Fruit fly (Drosophila melanogaster): ENCODE data around the gene Afti.

Gene Afti

dm6 chr3R:14299891-14300290 lies 26.6 kb downstream of the Afti start (continued):
- TF ChIP-seq scrt (GFP tag; optimal IDR thresholded peaks at IDR 0.05) (peak; percentile 22), CG1024 (GFP tag; IDR thresholded peaks at IDR 0.05) (0 out of 2 replicates have a peak, but pooled peaks have one; percentile 30), CG8290 (GFP tag; optimal IDR thresholded peaks at IDR 0.05) (no peak), CG8290 (tag; optimal IDR thresholded peaks at IDR 0.05) (peak in 1 of 2 experiments; percentile 16), ranshi (GFP tag; IDR thresholded peaks at IDR 0.05) (peak; percentile 7; the same call in 1 of the 2 replicates), fru (optimal IDR thresholded peaks at IDR 0.05) (no peak), toy (GFP tag; IDR thresholded peaks at IDR 0.05) (no peak), chinmo (GFP tag; IDR thresholded peaks at IDR 0.05; ENCODE audit: partially characterized antibody) (no peak), dmrt99B (tag; optimal IDR thresholded peaks at IDR 0.05) (no peak), slp2 (GFP tag; optimal IDR thresholded peaks at IDR 0.05) (no peak), Gug (GFP tag; IDR thresholded peaks at IDR 0.05) (no peak), CG5180 (GFP tag; optimal IDR thresholded peaks at IDR 0.05) (peak; percentile 65), nerfin-2 (GFP tag; IDR thresholded peaks at IDR 0.05; ENCODE audit: partially characterized antibody) (no peak), Fer2 (tag; optimal IDR thresholded peaks at IDR 0.05) (no peak), CG11085 (GFP tag; IDR thresholded peaks at IDR 0.05) (no peak), CG13296 (GFP tag; optimal IDR thresholded peaks at IDR 0.05) (peak; percentile 62), sens (GFP tag) (peak; percentile 68), pita (GFP tag; optimal IDR thresholded peaks at IDR 0.05) (no peak), Kr (GFP tag; optimal IDR thresholded peaks at IDR 0.05) (no peak), CG32767 (GFP tag; IDR thresholded peaks at IDR 0.05) (no peak), D19A (tag; optimal IDR thresholded peaks at IDR 0.05) (peak; percentile 16), CG17912 (GFP tag; optimal IDR thresholded peaks at IDR 0.05) (peak; percentile 42), Hr3 (GFP tag; optimal IDR thresholded peaks at IDR 0.05) (no peak), CTCF (GFP tag; optimal IDR thresholded peaks at IDR 0.05) (no peak), sc (optimal IDR thresholded peaks at IDR 0.05) (no peak), sc (GFP tag; optimal IDR thresholded peaks at IDR 0.05) (no peak), hkb (optimal IDR thresholded peaks at IDR 0.05) (no peak), hkb (GFP tag; IDR thresholded peaks at IDR 0.05) (no peak; the same call in none of the 2 replicates), mirr (GFP tag; optimal IDR thresholded peaks at IDR 0.05) (peak; percentile 12), Dip3 (GFP tag; optimal IDR thresholded peaks at IDR 0.05) (no peak), CG7357 (GFP tag; IDR thresholded peaks at IDR 0.05) (no peak), klu (GFP tag; IDR thresholded peaks at IDR 0.05) (no peak), Sin3A (optimal IDR thresholded peaks at IDR 0.05) (no peak), Trl (optimal IDR thresholded peaks at IDR 0.05) (no peak), Trl (GFP tag; optimal IDR thresholded peaks at IDR 0.05) (no peak), CG18619 (GFP tag; optimal IDR thresholded peaks at IDR 0.05) (no peak), CG9932 (GFP tag; IDR thresholded peaks at IDR 0.05) (no peak), al (GFP tag; IDR thresholded peaks at IDR 0.05) (no peak), CG16779 (GFP tag; IDR thresholded peaks at IDR 0.05) (no peak), GATAe (GFP tag; conservative IDR thresholded peaks at IDR 0.05) (no peak), CG12659 (GFP tag; optimal IDR thresholded peaks at IDR 0.05) (no peak), CG17568 (GFP tag; optimal IDR thresholded peaks at IDR 0.05) (no peak), CG17186 (GFP tag; optimal IDR thresholded peaks at IDR 0.05) (peak; percentile 21), CG4328 (GFP tag; optimal IDR thresholded peaks at IDR 0.05) (peak; percentile 35), da (GFP tag; optimal IDR thresholded peaks at IDR 0.05) (no peak), cas (GFP tag; IDR thresholded peaks at IDR 0.05) (no peak), sqz (GFP tag; optimal IDR thresholded peaks at IDR 0.05) (peak; percentile 60), CG16863 (GFP tag; optimal IDR thresholded peaks at IDR 0.05) (no peak), Oli (tag; optimal IDR thresholded peaks at IDR 0.05) (no peak), Xrp1 (GFP tag; IDR thresholded peaks at IDR 0.05) (peak; percentile 35; the same call in 1 of the 2 replicates), odd (GFP tag; optimal IDR thresholded peaks at IDR 0.05) (peak; percentile 50), CG17328 (GFP tag; IDR thresholded peaks at IDR 0.05) (no peak), sug (tag; optimal IDR thresholded peaks at IDR 0.05) (peak; percentile 70), Optix (GFP tag; IDR thresholded peaks at IDR 0.05) (no peak), kah (GFP tag; optimal IDR thresholded peaks at IDR 0.05) (peak; percentile 14)

Data from whole organism, embryonic.